Fruit fly (Drosophila melanogaster): ENCODE data around the gene edin.

Gene edin

dm6 chr3L:17504538-17504937, 9.9 kb downstream of the edin start (continued):
- no peak for TF ChIP-seq CG16779 (tag; optimal IDR thresholded peaks at IDR 0.05)
- peak; percentile 16 for TF ChIP-seq Hr4 (GFP tag; optimal IDR thresholded peaks at IDR 0.05)
- TF ChIP-seq CG6792 (GFP tag; optimal IDR thresholded peaks at IDR 0.05): no peak
- peak; percentile 15; the same call in 1 of the 2 replicates for TF ChIP-seq Gug (GFP tag; IDR thresholded peaks at IDR 0.05)
- no peak for TF ChIP-seq CG8319 (GFP tag; optimal IDR thresholded peaks at IDR 0.05)
- TF ChIP-seq lz (GFP tag; optimal IDR thresholded peaks at IDR 0.05): no peak
- no peak for TF ChIP-seq CG9139 (GFP tag; optimal IDR thresholded peaks at IDR 0.05)
- TF ChIP-seq Blimp-1 (GFP tag; optimal IDR thresholded peaks at IDR 0.05): no peak
- no peak for TF ChIP-seq CG34406 (GFP tag; optimal IDR thresholded peaks at IDR 0.05)
- no peak for TF ChIP-seq fd59A (GFP tag; optimal IDR thresholded peaks at IDR 0.05)
- TF ChIP-seq fd85E (GFP tag; optimal IDR thresholded peaks at IDR 0.05): no peak
- no peak for TF ChIP-seq Ets96B (tag; optimal IDR thresholded peaks at IDR 0.05)
- TF ChIP-seq CG7368 (GFP tag; optimal IDR thresholded peaks at IDR 0.05): no peak
- no peak for TF ChIP-seq CG10669 (GFP tag; optimal IDR thresholded peaks at IDR 0.05)
- peak; percentile 31 for TF ChIP-seq Lpt (GFP tag; optimal IDR thresholded peaks at IDR 0.05)

dm6 chr3L:17506005-17506760, 11.5 kb downstream of the edin start:
- TF ChIP-seq fd85E (GFP tag; optimal IDR thresholded peaks at IDR 0.05) (no peak), CG9139 (GFP tag; optimal IDR thresholded peaks at IDR 0.05) (no peak), Gug (GFP tag; IDR thresholded peaks at IDR 0.05) (no peak), fkh (GFP tag; optimal IDR thresholded peaks at IDR 0.05) (no peak), CG34406 (GFP tag; optimal IDR thresholded peaks at IDR 0.05) (peak; percentile 57), CG3919 (GFP tag; optimal IDR thresholded peaks at IDR 0.05) (peak; percentile 55), fd59A (GFP tag; optimal IDR thresholded peaks at IDR 0.05) (no peak), CG10669 (GFP tag; optimal IDR thresholded peaks at IDR 0.05) (peak; percentile 45), vri (GFP tag; optimal IDR thresholded peaks at IDR 0.05) (peak; percentile 14), spab (GFP tag; optimal IDR thresholded peaks at IDR 0.05) (peak; percentile 24), Met (GFP tag; optimal IDR thresholded peaks at IDR 0.05) (peak; percentile 65), net (GFP tag; optimal IDR thresholded peaks at IDR 0.05) (peak; percentile 46), CG7368 (GFP tag; optimal IDR thresholded peaks at IDR 0.05) (no peak), achi (GFP tag; optimal IDR thresholded peaks at IDR 0.05) (peak; percentile 45), svp (GFP tag) (peak; percentile 81), CG16779 (tag; optimal IDR thresholded peaks at IDR 0.05) (no peak), topi (GFP tag; optimal IDR thresholded peaks at IDR 0.05) (peak; percentile 43), OdsH (GFP tag; optimal IDR thresholded peaks at IDR 0.05) (peak; percentile 48), CG6854 (GFP tag; optimal IDR thresholded peaks at IDR 0.05) (no peak), acj6 (GFP tag; optimal IDR thresholded peaks at IDR 0.05) (peak; percentile 63), pdm3 (GFP tag; optimal IDR thresholded peaks at IDR 0.05) (peak; percentile 54), salr (GFP tag; optimal IDR thresholded peaks at IDR 0.05) (peak in 1 of 2 experiments; percentile 12), dac (GFP tag; optimal IDR thresholded peaks at IDR 0.05) (no peak), CG8632 (GFP tag; optimal IDR thresholded peaks at IDR 0.05) (peak; percentile 56), CG11902 (GFP tag; optimal IDR thresholded peaks at IDR 0.05) (no peak), CG10631 (GFP tag; optimal IDR thresholded peaks at IDR 0.05) (peak; percentile 49), Eip93F (GFP tag; optimal IDR thresholded peaks at IDR 0.05) (peak; percentile 68), CG32006 (GFP tag; optimal IDR thresholded peaks at IDR 0.05) (peak; percentile 54), Sox102F (GFP tag; optimal IDR thresholded peaks at IDR 0.05) (peak; percentile 58), lz (GFP tag; optimal IDR thresholded peaks at IDR 0.05) (peak; percentile 25), Ets96B (tag; optimal IDR thresholded peaks at IDR 0.05) (peak; percentile 44), CG31627 (GFP tag; optimal IDR thresholded peaks at IDR 0.05) (peak; percentile 32), CG8119 (GFP tag; IDR thresholded peaks at IDR 0.05) (peak; percentile 25; the same call in 1 of the 3 replicates), Eip78C (GFP tag) (peak; percentile 89), CG6808 (GFP tag; optimal IDR thresholded peaks at IDR 0.05) (peak; percentile 11), CG6163 (GFP tag; IDR thresholded peaks at IDR 0.05) (no peak), CG6792 (GFP tag; optimal IDR thresholded peaks at IDR 0.05) (peak; percentile 40), Hr39 (GFP tag; optimal IDR thresholded peaks at IDR 0.05) (peak; percentile 45), Hr38 (GFP tag; optimal IDR thresholded peaks at IDR 0.05) (no peak), Sox14 (GFP tag; optimal IDR thresholded peaks at IDR 0.05) (peak; percentile 39), Hr4 (GFP tag; optimal IDR thresholded peaks at IDR 0.05) (peak; percentile 46), CG3032 (tag; optimal IDR thresholded peaks at IDR 0.05) (peak; percentile 30), Smox (GFP tag; optimal IDR thresholded peaks at IDR 0.05) (peak; percentile 61), dsx (GFP tag; optimal IDR thresholded peaks at IDR 0.05; ENCODE audit: poor library complexity, severe bottlenecking) (peak; percentile 22)
